Worm (Caenorhabditis elegans) whole organism, L4/young adult: ENCODE measurements around the gene bre-3.

Source experiments
- W03F9.2 ChIP-seq: fragments of 150-350 bp; optimal IDR thresholded peaks from 2 replicates; lab custom pipeline; 2014; ENCODE audit warnings: missing biosample characterization, missing genetic modification characterization
- dao-5 ChIP-seq: sonication (generic microtip); optimal IDR thresholded peaks from 2 replicates; lab custom pipeline; 2016; ENCODE audit warnings: missing genotype, missing genetic modification characterization, moderate library complexity, missing compliant biosample characterization
- him-1 ChIP-seq: sonication (generic microtip); optimal IDR thresholded peaks from 2 replicates; lab custom pipeline; 2016; ENCODE audit warnings: missing genotype, missing genetic modification reagents, missing genetic modification characterization, missing compliant biosample characterization

Gene bre-3

ce11 chrIII:9485373-9485772, at the start of gene bre-3:
bre-3 (minus strand) TSS chrIII:9485473.
- TF ChIP-seq dao-5 (tag; lab: Kevin White, UChicago) = no peak
- TF ChIP-seq him-1 (tag; lab: Kevin White, UChicago) = no peak
- no peak for TF ChIP-seq W03F9.2 (tag; lab: Kevin White, UChicago)

DNA sequence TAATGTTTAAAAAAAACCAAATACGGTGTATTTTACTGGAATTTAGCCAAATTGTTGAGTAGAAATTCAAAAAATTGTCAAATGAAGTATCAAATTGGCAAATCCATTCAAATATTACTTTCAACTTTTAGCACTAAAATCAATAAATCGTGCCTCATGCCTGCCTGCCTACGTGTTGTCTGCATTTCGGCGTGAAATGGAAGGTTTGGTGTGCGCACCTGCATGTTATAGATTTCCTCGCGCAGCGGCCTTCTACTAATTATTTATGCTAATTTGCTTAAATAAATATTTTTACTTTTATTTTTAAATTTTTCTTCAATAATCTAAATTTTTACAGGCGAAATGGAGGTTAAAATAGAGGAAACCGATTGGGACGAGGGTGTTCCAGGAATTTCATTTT, 43.6 kb upstream of the bre-3 start, which contains the start of gene ZK1098.2:
TSS of gene ZK1098.2 (plus strand) at position 336 of the 400 bp plus-strand sequence.
- TF ChIP-seq him-1 (tag; lab: Kevin White, UChicago) (no peak), W03F9.2 (tag; lab: Kevin White, UChicago) (peak; percentile 12)

ce11 chrIII:9526851-9527250, 41.6 kb upstream of the bre-3 start, which contains the start of gene ZK1098.6:
ZK1098.6 (plus strand) TSS chrIII:9527151.
- no peak for TF ChIP-seq him-1 (tag; lab: Kevin White, UChicago)
- TF ChIP-seq W03F9.2 (tag; lab: Kevin White, UChicago) = no peak
- TF ChIP-seq dao-5 (tag; lab: Kevin White, UChicago) = no peak

DNA sequence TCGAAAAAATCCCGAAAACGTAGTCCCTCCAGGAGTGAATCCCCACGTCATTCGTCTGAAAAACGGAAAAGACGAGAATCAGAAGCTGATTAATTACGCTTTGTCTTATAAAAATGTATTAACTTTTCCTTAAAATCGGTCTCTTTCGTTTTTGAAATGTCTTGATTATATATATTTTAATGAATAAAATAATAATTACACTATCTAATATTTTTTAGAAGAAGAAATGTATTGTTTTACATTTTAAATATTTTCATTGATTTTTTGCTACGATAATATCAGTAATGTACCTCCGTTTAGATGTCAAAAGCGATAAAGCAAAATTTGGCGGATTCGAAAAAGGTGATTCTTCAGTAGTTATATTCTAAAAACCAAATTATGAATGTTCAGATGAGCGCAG, 40.0 kb upstream of the bre-3 start, which contains the start of gene trpp-3:
TSS of gene trpp-3 (plus strand) at position 301 of the 400 bp plus-strand sequence.
- TF ChIP-seq him-1 (tag; lab: Kevin White, UChicago) = no peak
- no peak for TF ChIP-seq W03F9.2 (tag; lab: Kevin White, UChicago)
- TF ChIP-seq dao-5 (tag; lab: Kevin White, UChicago) = no peak

ce11 chrIII:9523581-9523980, 38.3 kb upstream of the bre-3 start, which contains the start of gene mrps-23:
mrps-23 (minus strand) TSS chrIII:9523672.
- TF ChIP-seq W03F9.2 (tag; lab: Kevin White, UChicago) (no peak), dao-5 (tag; lab: Kevin White, UChicago) (no peak), him-1 (tag; lab: Kevin White, UChicago) (no peak)

DNA sequence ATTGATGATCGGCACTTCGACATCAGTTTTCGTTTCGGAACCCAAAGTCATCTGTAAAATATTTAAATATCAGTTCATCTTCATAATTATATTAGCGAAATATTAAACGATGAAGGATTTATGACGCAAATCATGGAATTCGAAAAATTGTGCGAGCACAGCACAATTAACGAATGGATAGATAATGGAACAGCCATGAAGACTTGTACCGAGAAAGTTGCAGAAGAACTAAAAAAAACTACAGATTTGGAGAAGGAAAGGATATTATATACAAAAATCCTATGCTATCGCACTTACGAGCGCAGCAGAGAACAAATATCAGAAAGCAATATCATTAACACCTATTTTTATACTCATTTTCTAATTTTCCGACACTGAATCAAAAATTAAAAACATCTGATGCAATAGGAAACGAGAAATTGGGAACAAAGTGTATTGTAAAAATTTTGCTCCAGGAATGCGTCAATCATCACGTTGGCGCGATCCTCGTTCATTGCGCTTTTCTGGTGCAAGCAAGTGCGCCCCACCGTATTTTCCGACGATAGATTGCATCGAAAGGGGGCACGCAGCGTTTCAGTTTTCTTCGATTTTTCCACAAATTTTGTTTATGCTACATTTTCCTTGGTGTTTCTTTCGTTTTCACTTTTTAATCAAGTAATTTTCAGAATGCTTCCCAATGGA, 36.3 kb upstream of the bre-3 start, which contains the start of the genes clu-1 and prp-40:
TSS of gene clu-1 (minus strand) at position 51 of the 681 bp plus-strand sequence.
TSS of gene prp-40 (plus strand) at position 666 of the 681 bp plus-strand sequence.
- TF ChIP-seq W03F9.2 (tag; lab: Kevin White, UChicago) (peak; percentile 95), him-1 (tag; lab: Kevin White, UChicago) (no peak), dao-5 (tag; lab: Kevin White, UChicago) (no peak)

- TF ChIP-seq dao-5 (tag; lab: Kevin White, UChicago) (no peak), him-1 (tag; lab: Kevin White, UChicago) (no peak), W03F9.2 (tag; lab: Kevin White, UChicago) (no peak)
Observed at ce11 chrIII:9516148-9516547, 30.9 kb upstream of the bre-3 start, which contains the start of gene F55H2.7. F55H2.7 (minus strand) TSS chrIII:9516248.

- TF ChIP-seq W03F9.2 (tag; lab: Kevin White, UChicago) (no peak), him-1 (tag; lab: Kevin White, UChicago) (no peak), dao-5 (tag; lab: Kevin White, UChicago) (no peak)
Observed at ce11 chrIII:9513569-9513968, 28.3 kb upstream of the bre-3 start, which contains the start of gene F55H2.8. F55H2.8 (plus strand) TSS chrIII:9513869.

DNA sequence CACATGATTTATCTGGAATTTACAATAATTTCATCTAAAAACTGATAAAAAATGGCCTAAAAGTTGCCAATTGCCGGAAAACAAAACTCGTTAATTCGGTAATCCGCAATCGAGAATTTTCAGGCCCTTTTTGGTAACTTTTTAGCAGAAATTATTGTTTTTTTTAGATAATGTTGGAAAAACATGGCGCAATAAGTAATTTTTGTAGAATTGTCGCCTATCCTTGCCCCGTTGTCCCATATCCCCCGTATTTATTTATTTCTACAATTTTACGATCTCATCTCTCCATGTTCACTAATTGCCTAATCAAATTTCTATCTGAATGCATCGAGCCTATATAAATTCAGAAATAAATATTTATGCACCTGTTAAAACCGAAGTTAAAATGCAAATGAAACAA, 27.7 kb upstream of the bre-3 start:
- TF ChIP-seq him-1 (tag; lab: Kevin White, UChicago) = no peak

- TF ChIP-seq dao-5 (tag; lab: Kevin White, UChicago) (no peak), W03F9.2 (tag; lab: Kevin White, UChicago) (no peak), him-1 (tag; lab: Kevin White, UChicago) (no peak)
Observed at ce11 chrIII:9511660-9512059, 26.4 kb upstream of the bre-3 start.

- TF ChIP-seq dao-5 (tag; lab: Kevin White, UChicago) = no peak
- no peak for TF ChIP-seq him-1 (tag; lab: Kevin White, UChicago)
- no peak for TF ChIP-seq W03F9.2 (tag; lab: Kevin White, UChicago)
Observed at ce11 chrIII:9511055-9511520, 25.8 kb upstream of the bre-3 start, which contains the start of gene F55H2.5. F55H2.5 (plus strand) TSS chrIII:9511470.

- TF ChIP-seq him-1 (tag; lab: Kevin White, UChicago) (no peak), dao-5 (tag; lab: Kevin White, UChicago) (peak; percentile 46), W03F9.2 (tag; lab: Kevin White, UChicago) (no peak)
Observed at ce11 chrIII:9509764-9510370, 24.6 kb upstream of the bre-3 start.

DNA sequence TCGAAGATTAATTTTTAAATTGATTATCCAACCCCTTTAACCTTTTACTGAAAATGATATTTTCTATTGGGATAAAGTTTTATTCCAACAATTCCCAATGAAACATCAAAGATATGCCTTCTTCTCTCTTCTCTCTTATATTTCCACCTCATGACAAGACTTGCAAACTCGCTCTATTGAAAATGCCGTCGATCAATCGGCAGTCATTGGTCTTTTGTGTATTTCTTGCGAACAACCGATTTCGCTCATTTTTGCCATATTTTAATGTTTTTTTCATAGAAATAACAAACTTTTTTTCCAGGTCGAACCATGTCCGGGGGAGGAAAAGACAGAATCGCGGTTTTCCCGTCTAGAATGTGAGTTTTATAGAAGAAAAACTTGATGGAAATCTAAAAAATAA, 22.5 kb upstream of the bre-3 start, which contains the start of gene vha-14:
TSS of gene vha-14 (plus strand) at position 302 of the 400 bp plus-strand sequence.
- TF ChIP-seq W03F9.2 (tag; lab: Kevin White, UChicago) (peak; percentile 29), him-1 (tag; lab: Kevin White, UChicago) (no peak), dao-5 (tag; lab: Kevin White, UChicago) (no peak)
